Fruit fly (Drosophila melanogaster) whole organism, prepupa: ENCODE data around the gene nAChRalpha3.

Source experiments
- Blimp-1 ChIP-seq: fragments of 200-800 bp; sonication (Bioruptor generic); optimal IDR thresholded peaks from 3 replicates; lab custom pipeline; 2017; ENCODE audit warnings: missing biosample characterization, missing genetic modification characterization, mild to moderate bottlenecking, moderate library complexity, missing genetic modification reagents
- CG10669 ChIP-seq: fragments of 200-800 bp; sonication (Bioruptor generic); optimal IDR thresholded peaks from 3 replicates; lab custom pipeline; 2018; ENCODE audit warnings: missing biosample characterization, mild to moderate bottlenecking, missing genetic modification characterization, moderate library complexity
- CG11294 ChIP-seq: fragments of 200-800 bp; sonication (Bioruptor generic); IDR thresholded peaks from 2 replicates; pipeline ENCODE4 v1.3.6; 2022; ENCODE audit warnings: missing biosample characterization, missing genetic modification characterization
- CG11762 ChIP-seq: fragments of 200-800 bp; sonication (Bioruptor generic); optimal IDR thresholded peaks from 3 replicates; lab custom pipeline; 2016; ENCODE audit warnings: missing biosample characterization, missing genetic modification characterization; ENCODE audit not compliant: insufficient read depth
- CG1621 ChIP-seq: fragments of 200-800 bp; sonication (Bioruptor generic); optimal IDR thresholded peaks from 3 replicates; lab custom pipeline; 2018; ENCODE audit warnings: missing biosample characterization, mild to moderate bottlenecking, missing genetic modification characterization
- CG3032 ChIP-seq: fragments of 200-800 bp; optimal IDR thresholded peaks from 2 replicates; lab custom pipeline; 2019; ENCODE audit warnings: missing biosample characterization, mild to moderate bottlenecking, missing genetic modification characterization, moderate library complexity
- CG31627 ChIP-seq: fragments of 200-800 bp; sonication (Bioruptor generic); optimal IDR thresholded peaks from 3 replicates; lab custom pipeline; 2016; ENCODE audit warnings: missing biosample characterization, missing genetic modification characterization
- CG34406 ChIP-seq: fragments of 200-800 bp; sonication (Bioruptor generic); optimal IDR thresholded peaks from 3 replicates; lab custom pipeline; 2016; ENCODE audit warnings: missing biosample characterization, missing genetic modification characterization
- CG3919 ChIP-seq: fragments of 200-800 bp; sonication (Bioruptor generic); optimal IDR thresholded peaks from 3 replicates; lab custom pipeline; 2016; ENCODE audit warnings: missing biosample characterization, missing genetic modification characterization
- CG4318 ChIP-seq: fragments of 200-800 bp; sonication (Bioruptor generic); optimal IDR thresholded peaks from 3 replicates; lab custom pipeline; 2017; ENCODE audit warnings: missing biosample characterization, mild to moderate bottlenecking, missing genetic modification characterization
- CG6808 ChIP-seq: fragments of 200-800 bp; sonication (Bioruptor generic); optimal IDR thresholded peaks from 3 replicates; lab custom pipeline; 2017; ENCODE audit warnings: missing biosample characterization, missing genetic modification characterization, mild to moderate bottlenecking, moderate library complexity, missing genetic modification reagents
- CG8119 ChIP-seq: fragments of 200-800 bp; sonication (Bioruptor generic); IDR thresholded peaks from 3 replicates; pipeline ENCODE4 v1.3.6; 2022; ENCODE audit warnings: missing biosample characterization, missing genetic modification characterization
- CG8632 ChIP-seq: fragments of 200-800 bp; sonication (Bioruptor generic); optimal IDR thresholded peaks from 3 replicates; lab custom pipeline; 2016; ENCODE audit warnings: missing biosample characterization, missing genetic modification characterization
- CG9139 ChIP-seq: fragments of 200-800 bp; sonication (Bioruptor generic); optimal IDR thresholded peaks from 3 replicates; lab custom pipeline; 2017; ENCODE audit warnings: missing biosample characterization, mild to moderate bottlenecking, missing genetic modification characterization
- Eip75B ChIP-seq: fragments of 200-800 bp; sonication (Bioruptor generic); optimal IDR thresholded peaks from 3 replicates; lab custom pipeline; 2016; ENCODE audit warnings: missing biosample characterization, missing genetic modification characterization
- Eip78C ChIP-seq: fragments of 200-800 bp; sonication (Bioruptor generic); peaks from one replicate; lab custom pipeline; 2016; ENCODE audit warnings: missing biosample characterization, missing genetic modification characterization
- Eip93F ChIP-seq: fragments of 200-800 bp; sonication (Bioruptor generic); optimal IDR thresholded peaks from 2 replicates; lab custom pipeline; 2016; ENCODE audit warnings: missing biosample characterization, mild to moderate bottlenecking, missing genetic modification characterization
- Ets21C ChIP-seq: fragments of 200-800 bp; sonication (Bioruptor generic); optimal IDR thresholded peaks from 3 replicates; lab custom pipeline; 2016; ENCODE audit warnings: missing biosample characterization, missing genetic modification characterization
- Ets96B ChIP-seq: fragments of 200-800 bp; optimal IDR thresholded peaks from 2 replicates; lab custom pipeline; 2019; ENCODE audit warnings: missing biosample characterization, mild to moderate bottlenecking, missing genetic modification characterization, moderate library complexity
- Gug ChIP-seq: fragments of 200-800 bp; sonication (Bioruptor generic); IDR thresholded peaks from 2 replicates; pipeline ENCODE4 v1.3.6; 2022; ENCODE audit warnings: missing biosample characterization, missing genetic modification characterization
- Hr4 ChIP-seq: fragments of 200-800 bp; sonication (Bioruptor generic); optimal IDR thresholded peaks from 3 replicates; lab custom pipeline; 2016; ENCODE audit warnings: missing biosample characterization, missing genetic modification characterization
- Smox ChIP-seq: fragments of 200-800 bp; sonication (Bioruptor generic); optimal IDR thresholded peaks from 3 replicates; lab custom pipeline; 2016; ENCODE audit warnings: missing biosample characterization, missing genetic modification characterization
- Sox102F ChIP-seq: fragments of 200-800 bp; sonication (Bioruptor generic); optimal IDR thresholded peaks from 2 replicates; lab custom pipeline; 2016; ENCODE audit warnings: missing biosample characterization, mild to moderate bottlenecking, missing genetic modification characterization
- Sox14 ChIP-seq: fragments of 200-800 bp; sonication (Bioruptor generic); optimal IDR thresholded peaks from 3 replicates; lab custom pipeline; 2016; ENCODE audit warnings: missing biosample characterization, missing genetic modification characterization
- achi ChIP-seq: fragments of 200-800 bp; sonication (Bioruptor generic); optimal IDR thresholded peaks from 3 replicates; lab custom pipeline; 2016; ENCODE audit warnings: missing biosample characterization, missing genetic modification characterization
- acj6 ChIP-seq: fragments of 200-800 bp; sonication (Bioruptor generic); optimal IDR thresholded peaks from 3 replicates; lab custom pipeline; 2016; ENCODE audit warnings: missing biosample characterization, missing genetic modification characterization
- dsx ChIP-seq: fragments of 200-800 bp; optimal IDR thresholded peaks from 3 replicates; lab custom pipeline; 2019; ENCODE audit warnings: missing biosample characterization, mild to moderate bottlenecking, missing genetic modification characterization, moderate library complexity; ENCODE audit not compliant: poor library complexity, severe bottlenecking
- eg ChIP-seq: fragments of 200-800 bp; sonication (Bioruptor generic); IDR thresholded peaks from 3 replicates; pipeline ENCODE4 v1.3.6; 2022; ENCODE audit warnings: missing biosample characterization, missing genetic modification characterization
- esn ChIP-seq: fragments of 200-800 bp; sonication (Bioruptor generic); optimal IDR thresholded peaks from 2 replicates; lab custom pipeline; 2016; ENCODE audit warnings: missing biosample characterization, mild to moderate bottlenecking, missing genetic modification characterization, moderate library complexity
- fd85E ChIP-seq: fragments of 200-800 bp; sonication (Bioruptor generic); optimal IDR thresholded peaks from 3 replicates; lab custom pipeline; 2016; ENCODE audit warnings: missing biosample characterization, missing genetic modification characterization
- fkh ChIP-seq: fragments of 200-800 bp; sonication (Bioruptor generic); optimal IDR thresholded peaks from 3 replicates; lab custom pipeline; 2017; ENCODE audit warnings: missing biosample characterization, mild to moderate bottlenecking, missing genetic modification characterization, moderate library complexity
- net ChIP-seq: fragments of 200-800 bp; sonication (Bioruptor generic); optimal IDR thresholded peaks from 3 replicates; lab custom pipeline; 2016; ENCODE audit warnings: missing biosample characterization, missing genetic modification characterization
- pdm3 ChIP-seq: fragments of 200-800 bp; sonication (Bioruptor generic); optimal IDR thresholded peaks from 3 replicates; lab custom pipeline; 2016; ENCODE audit warnings: missing biosample characterization, missing genetic modification characterization
- salr ChIP-seq, 2 experiments: fragments of 200-800 bp; sonication (Bioruptor generic); optimal IDR thresholded peaks; 3 replicates each; lab custom pipeline; 2016 to 2018; ENCODE audit warnings: missing biosample characterization in 2 of 2, missing genetic modification characterization in 2 of 2, mild to moderate bottlenecking in 1 of 2
- ss ChIP-seq, 2 experiments: fragments of 200-800 bp; sonication (Bioruptor generic); optimal IDR thresholded peaks; 2 replicates in 1 of 2; 3 replicates in 1 of 2; lab custom pipeline; 2017 to 2018; ENCODE audit warnings: mild to moderate bottlenecking in 2 of 2, missing biosample characterization in 2 of 2, missing genetic modification characterization in 2 of 2, moderate library complexity in 1 of 2
- vri ChIP-seq: fragments of 200-800 bp; sonication (Bioruptor generic); optimal IDR thresholded peaks from 3 replicates; lab custom pipeline; 2016; ENCODE audit warnings: missing biosample characterization, mild to moderate bottlenecking, missing genetic modification characterization

nAChRalpha3 gene

DNA sequence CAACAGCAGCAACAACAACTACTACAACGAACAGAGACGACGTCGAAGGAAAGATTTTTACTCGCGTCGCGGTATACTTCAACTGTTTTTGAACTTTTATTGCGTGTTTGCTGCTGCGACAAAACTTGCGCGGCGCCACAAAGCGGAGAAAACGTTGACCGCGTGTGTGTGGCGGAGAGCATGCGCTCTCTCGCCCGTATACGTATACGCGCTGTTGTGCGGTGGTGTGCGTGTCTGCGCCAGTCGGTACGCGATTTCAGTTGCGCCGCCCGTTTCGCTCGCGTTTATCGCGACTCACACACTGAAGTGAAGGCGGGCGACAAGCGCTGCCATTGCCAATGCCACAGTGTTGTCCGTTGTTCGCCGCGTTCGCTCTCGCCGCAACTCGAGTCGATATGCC, 42.8 kb upstream of the nAChRalpha3 start (continued):
- TF ChIP-seq Blimp-1 (GFP tag; lab: Kevin White, UChicago) = peak; percentile 24
- peak; percentile 14 for TF ChIP-seq CG3032 (tag; lab: Kevin White, UChicago)
- peak; percentile 79 for TF ChIP-seq fd85E (GFP tag; lab: Kevin White, UChicago)
- peak; percentile 62 for TF ChIP-seq Ets96B (tag; lab: Kevin White, UChicago)
- peak; percentile 74 for TF ChIP-seq Sox102F (GFP tag; lab: Kevin White, UChicago)
- peak; percentile 10 for TF ChIP-seq CG11762 (GFP tag; lab: Kevin White, UChicago)
- peak; percentile 76 for TF ChIP-seq CG6808 (GFP tag; lab: Kevin White, UChicago)
- TF ChIP-seq vri (GFP tag; lab: Kevin White, UChicago) = peak; percentile 60
- TF ChIP-seq pdm3 (GFP tag; lab: Kevin White, UChicago) = no peak
- no peak for TF ChIP-seq esn (GFP tag; lab: Kevin White, UChicago)
- TF ChIP-seq Smox (GFP tag; lab: Kevin White, UChicago) = peak; percentile 15
- TF ChIP-seq Eip93F = peak; percentile 98
- TF ChIP-seq CG10669 (GFP tag; lab: Kevin White, UChicago) = peak; percentile 4
- peak; percentile 14 for TF ChIP-seq Eip75B (GFP tag; lab: Kevin White, UChicago)
- peak; percentile 82 for TF ChIP-seq Gug (GFP tag; lab: Robert Waterston, UW)
- TF ChIP-seq CG1621 = peak; percentile 63
- TF ChIP-seq Hr4 = no peak
- peak; percentile 92 for TF ChIP-seq eg
- TF ChIP-seq acj6 = no peak
- TF ChIP-seq CG4318 (GFP tag; lab: Kevin White, UChicago) = no peak

DNA sequence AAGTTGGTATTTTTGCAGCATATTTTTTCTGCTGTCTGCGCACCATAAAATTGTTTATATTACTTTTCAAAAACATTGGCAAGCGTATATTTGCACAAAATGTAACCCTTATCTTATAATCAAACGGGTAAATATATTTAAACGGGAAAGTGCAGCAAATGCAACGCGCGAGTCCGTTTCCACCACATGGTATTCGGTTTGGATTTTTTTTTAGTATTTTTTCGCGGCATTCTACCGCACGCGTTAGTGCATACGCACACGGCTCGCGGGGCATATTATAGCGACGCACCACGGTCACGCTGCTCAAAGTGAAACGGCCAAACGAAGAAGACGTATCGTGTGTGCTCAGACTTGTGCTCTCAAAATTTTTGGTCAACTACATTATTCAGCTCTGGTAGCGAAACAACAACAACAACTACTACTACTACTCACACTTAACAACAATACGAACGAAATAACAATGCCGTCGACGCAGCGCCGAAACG, 42.0 kb upstream of the nAChRalpha3 start, which contains the start of gene Trf2:
Trf2 (plus strand) TSS at position 302 of the 485 bp plus-strand sequence.
- TF ChIP-seq CG6808 (GFP tag; lab: Kevin White, UChicago) (no peak), Eip78C (peak; percentile 49), CG3919 (GFP tag; lab: Kevin White, UChicago) (peak; percentile 30), Sox14 (GFP tag; lab: Kevin White, UChicago) (peak; percentile 17), eg (0 out of 3 replicates have a peak, but pooled peaks have one; percentile 14), ss (GFP tag; optimal IDR thresholded peaks at IDR 0.05; lab: Kevin White, UChicago) (no peak), esn (GFP tag; lab: Kevin White, UChicago) (peak; percentile 27), vri (GFP tag; lab: Kevin White, UChicago) (no peak)

DNA sequence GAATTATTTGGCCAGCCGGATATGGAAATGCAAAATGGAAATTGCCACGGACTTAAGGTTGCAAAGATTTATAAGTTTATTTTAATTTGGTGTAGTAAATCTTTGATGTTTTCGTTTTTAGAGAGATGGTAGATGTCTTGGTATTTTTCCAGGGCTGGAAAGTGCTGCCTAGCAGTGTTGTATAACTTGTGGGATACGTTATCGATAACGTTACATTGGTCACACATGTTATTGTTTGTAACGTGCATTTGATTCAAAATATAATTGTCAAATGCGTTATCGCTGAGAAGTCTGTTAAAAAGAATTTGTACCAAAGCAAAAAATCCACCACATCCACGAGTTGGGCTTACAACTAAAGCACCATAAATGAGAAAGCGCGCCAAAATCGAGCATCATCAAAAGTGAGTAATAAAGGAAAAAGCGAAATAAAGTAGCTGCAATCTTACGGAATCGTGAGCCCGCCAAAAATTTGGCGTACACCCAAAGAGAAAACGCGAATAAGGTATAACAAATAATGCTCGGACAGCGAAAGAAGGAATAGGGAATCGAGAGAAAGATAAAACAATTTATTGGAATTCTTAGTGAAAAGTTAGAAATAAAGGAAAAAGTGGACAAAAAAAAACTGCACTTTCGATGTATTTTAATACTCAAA, 40.3 kb upstream of the nAChRalpha3 start, which contains the start of gene PIG-T:
PIG-T (minus strand) TSS at position 140 of the 652 bp plus-strand sequence.
- TF ChIP-seq CG3919 (GFP tag; lab: Kevin White, UChicago) (peak; percentile 2), Eip78C (peak; percentile 15), CG1621 (no peak)
- TF ChIP-seq, all 60 proteins: peak for 2

DNA sequence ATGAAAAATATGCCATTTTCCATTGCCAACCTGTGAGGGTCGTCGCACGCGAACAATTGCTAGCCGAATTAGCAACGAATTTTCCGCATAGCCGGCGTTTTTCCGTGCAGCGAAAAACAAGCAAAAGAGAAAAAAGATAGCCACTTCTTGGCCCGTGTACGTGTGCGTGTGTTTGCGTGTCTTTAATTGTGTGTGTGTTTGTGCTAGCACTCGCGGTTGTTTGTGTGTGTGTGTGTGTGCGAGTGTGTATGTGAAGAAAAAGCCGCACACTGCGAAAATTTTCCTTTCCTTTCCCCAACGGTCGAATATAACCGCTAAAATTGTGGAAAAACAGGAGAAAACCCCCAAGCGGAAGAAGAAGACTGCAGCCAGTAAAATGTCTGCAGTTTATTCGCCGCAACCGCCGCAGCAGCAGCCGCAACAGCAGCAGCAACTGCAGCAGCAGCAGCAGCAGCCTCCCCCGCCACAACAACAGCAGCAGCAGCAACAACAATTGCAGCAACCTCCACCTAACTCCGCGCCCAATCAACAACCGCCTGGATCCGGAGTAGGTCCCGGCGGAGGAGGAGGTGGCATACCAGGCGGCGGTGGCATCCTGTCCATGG, 32.2 kb upstream of the nAChRalpha3 start:
- TF ChIP-seq CG11294 (GFP tag; lab: Robert Waterston, UW) = 0 out of 2 replicates have a peak, but pooled peaks have one; percentile 5
- TF ChIP-seq CG3919 (GFP tag; lab: Kevin White, UChicago) = peak; percentile 43
- peak; percentile 20 for TF ChIP-seq Eip78C
- no peak for TF ChIP-seq CG34406
- TF ChIP-seq ss (GFP tag; optimal IDR thresholded peaks at IDR 0.05; lab: Kevin White, UChicago) = peak in 1 of 2 experiments; percentile 6

DNA sequence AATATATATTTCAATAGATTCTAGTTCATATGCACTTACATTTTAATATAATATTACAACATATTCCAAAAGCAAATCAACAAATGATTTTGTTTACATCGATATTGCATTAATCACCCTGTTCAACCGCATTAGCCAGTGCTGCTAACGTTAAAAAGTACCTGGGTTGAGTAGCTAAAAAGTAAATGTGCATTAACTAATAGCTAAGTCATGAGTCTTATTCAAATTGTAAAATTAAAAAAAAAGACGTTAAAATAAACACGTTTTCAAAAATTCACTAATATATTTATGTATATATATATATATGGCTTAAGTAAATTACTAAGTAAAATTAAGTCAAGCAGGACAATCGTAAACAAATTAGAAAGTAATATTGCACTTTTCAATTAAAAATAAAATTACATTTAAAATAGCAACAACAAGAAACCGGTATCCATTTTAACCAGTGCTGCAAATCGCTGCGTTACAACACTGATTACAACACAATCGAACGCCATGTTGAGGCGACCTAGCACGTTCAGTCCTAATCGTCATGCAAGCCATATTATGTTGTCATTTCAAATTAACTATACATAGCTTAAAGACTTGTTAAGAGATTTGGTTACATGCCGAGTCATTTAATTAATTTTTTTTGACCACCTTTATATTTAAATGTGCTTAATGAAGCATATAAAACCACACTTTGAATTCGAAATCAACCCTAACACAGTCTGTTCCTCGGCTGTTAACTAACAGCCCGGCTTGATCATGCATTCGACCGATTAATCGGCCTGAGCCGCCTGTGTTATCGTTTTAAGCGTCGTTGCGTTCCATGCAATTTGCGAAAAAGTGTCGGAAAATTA, 31.4 kb upstream of the nAChRalpha3 start, which contains the start of gene CG10555:
CG10555 (plus strand) TSS at position 764 of the 842 bp plus-strand sequence.
- no peak for TF ChIP-seq fkh (GFP tag; lab: Kevin White, UChicago)
- peak; percentile 49 for TF ChIP-seq net (GFP tag; lab: Kevin White, UChicago)
- TF ChIP-seq CG31627 = peak; percentile 90
- TF ChIP-seq dsx = peak; percentile 16
- TF ChIP-seq CG4318 (GFP tag; lab: Kevin White, UChicago) = peak; percentile 76
- peak; percentile 65 for TF ChIP-seq CG6808 (GFP tag; lab: Kevin White, UChicago)
- no peak for TF ChIP-seq CG9139
- peak; percentile 75 for TF ChIP-seq eg
- no peak for TF ChIP-seq vri (GFP tag; lab: Kevin White, UChicago)
- peak; percentile 63 to 73 for TF ChIP-seq salr (GFP tag; optimal IDR thresholded peaks at IDR 0.05; lab: Kevin White, UChicago)
- TF ChIP-seq Eip78C = peak; percentile 73
- TF ChIP-seq CG8632 (GFP tag; lab: Kevin White, UChicago) = peak; percentile 45
- peak; percentile 78 for TF ChIP-seq Smox (GFP tag; lab: Kevin White, UChicago)
- peak; percentile 46 for TF ChIP-seq fd85E (GFP tag; lab: Kevin White, UChicago)
- peak; percentile 89 for TF ChIP-seq Ets21C
- TF ChIP-seq Blimp-1 (GFP tag; lab: Kevin White, UChicago) = peak; percentile 40
- TF ChIP-seq achi = peak; percentile 64
- peak; percentile 67 for TF ChIP-seq CG8119
